Worm (Caenorhabditis elegans): ENCODE data around the gene nlp-28.

ce11 chrV:3974361-3974760 is 13.3 kb upstream of the nlp-28 start, which contains the start of gene str-82:
- no peak for TF ChIP-seq aly-2 (tag; optimal IDR thresholded peaks at IDR 0.05)
- TF ChIP-seq nhr-11 (tag; optimal IDR thresholded peaks at IDR 0.05) = no peak
- no peak for TF ChIP-seq blmp-1 (tag; optimal IDR thresholded peaks at IDR 0.05; ENCODE audit: insufficient read depth)
- no peak for TF ChIP-seq ama-1 (optimal IDR thresholded peaks at IDR 0.05)
- no peak for TF ChIP-seq nhr-237 (tag; optimal IDR thresholded peaks at IDR 0.05)
- no peak for TF ChIP-seq gmeb-1 (tag; optimal IDR thresholded peaks at IDR 0.05)
- TF ChIP-seq nhr-25 (tag; optimal IDR thresholded peaks at IDR 0.05) = no peak
